Fruit fly (Drosophila melanogaster) whole organism, embryonic: ENCODE measurements around the gene CG10011.

Experiments used
- B-H2 ChIP-seq: fragments of 200-800 bp; sonication (Bioruptor generic); optimal IDR thresholded peaks from 2 replicates; lab custom pipeline; 2018; ENCODE audit warnings: missing biosample characterization, mild to moderate bottlenecking, missing genetic modification characterization
- CG12744 ChIP-seq: fragments of 200-800 bp; sonication (Bioruptor generic); optimal IDR thresholded peaks from 2 replicates; lab custom pipeline; 2016; ENCODE audit warnings: missing biosample characterization, missing genetic modification characterization
- CG14441 ChIP-seq: fragments of 200-800 bp; sonication (Bioruptor generic); IDR thresholded peaks from 2 replicates; pipeline ENCODE4 v1.3.6; 2022; ENCODE audit warnings: missing biosample characterization, missing genetic modification characterization
- CG15073 ChIP-seq: fragments of 200-800 bp; sonication (Bioruptor generic); optimal IDR thresholded peaks from 2 replicates; lab custom pipeline; 2016; ENCODE audit warnings: missing biosample characterization, missing genetic modification characterization
- CG16815 ChIP-seq: fragments of 200-800 bp; sonication (Bioruptor generic); optimal IDR thresholded peaks from 3 replicates; lab custom pipeline; 2017; ENCODE audit warnings: missing biosample characterization, mild to moderate bottlenecking, missing genetic modification characterization
- CG17568 ChIP-seq: fragments of 200-800 bp; sonication (Bioruptor generic); optimal IDR thresholded peaks from 2 replicates; lab custom pipeline; 2018; ENCODE audit warnings: missing biosample characterization, mild to moderate bottlenecking, missing genetic modification characterization, moderate library complexity
- CG18619 ChIP-seq: fragments of 200-800 bp; sonication (Bioruptor generic); optimal IDR thresholded peaks from 3 replicates; lab custom pipeline; 2017; ENCODE audit warnings: missing biosample characterization, mild to moderate bottlenecking, missing genetic modification characterization
- CG2129 ChIP-seq: fragments of 200-800 bp; sonication (Bioruptor generic); IDR thresholded peaks from 2 replicates; pipeline ENCODE4 v1.3.6; 2022; ENCODE audit warnings: missing biosample characterization, missing genetic modification characterization; ENCODE audit not compliant: partially characterized antibody
- CG2202 ChIP-seq: fragments of 200-800 bp; sonication (Bioruptor generic); optimal IDR thresholded peaks from 2 replicates; lab custom pipeline; 2018; ENCODE audit warnings: missing biosample characterization, mild to moderate bottlenecking, missing genetic modification characterization
- CG32772 ChIP-seq: fragments of 200-800 bp; sonication (Bioruptor generic); IDR thresholded peaks from 2 replicates; pipeline ENCODE4 v1.3.6; 2022; ENCODE audit warnings: missing biosample characterization, missing genetic modification characterization
- CG34376 ChIP-seq: fragments of 200-800 bp; sonication (Bioruptor generic); optimal IDR thresholded peaks from 2 replicates; lab custom pipeline; 2018; ENCODE audit warnings: missing biosample characterization, mild to moderate bottlenecking, missing genetic modification characterization
- CG42726 ChIP-seq: fragments of 200-800 bp; sonication (Bioruptor generic); IDR thresholded peaks from 2 replicates; pipeline ENCODE4 v1.3.6; 2022; ENCODE audit warnings: missing biosample characterization, missing genetic modification characterization; ENCODE audit not compliant: partially characterized antibody
- CG5245 ChIP-seq: fragments of 200-800 bp; sonication (Bioruptor generic); optimal IDR thresholded peaks from 3 replicates; lab custom pipeline; 2016; ENCODE audit warnings: missing biosample characterization, missing genetic modification characterization
- CG6683 ChIP-seq: fragments of 200-800 bp; sonication (Bioruptor generic); optimal IDR thresholded peaks from 2 replicates; lab custom pipeline; 2017; ENCODE audit warnings: missing biosample characterization, mild to moderate bottlenecking, missing genetic modification characterization, missing genetic modification reagents
- CG8478 ChIP-seq: fragments of >200 bp; optimal IDR thresholded peaks from 2 replicates; lab custom pipeline; 2018
- CG8924 ChIP-seq: fragments of 200-800 bp; optimal IDR thresholded peaks from 3 replicates; lab custom pipeline; 2019; ENCODE audit warnings: missing biosample characterization, mild to moderate bottlenecking, missing genetic modification characterization, moderate library complexity
- CG8944 ChIP-seq: fragments of 200-800 bp; sonication (Bioruptor generic); optimal IDR thresholded peaks from 3 replicates; lab custom pipeline; 2016; ENCODE audit warnings: missing biosample characterization, missing genetic modification characterization
- Chrac-16 ChIP-seq: fragments of 200-800 bp; sonication (Bioruptor generic); optimal IDR thresholded peaks from 3 replicates; lab custom pipeline; 2016; ENCODE audit warnings: missing biosample characterization, missing genetic modification characterization
- Dek ChIP-seq: fragments of 200-800 bp; sonication (Bioruptor generic); optimal IDR thresholded peaks from 3 replicates; lab custom pipeline; 2019; ENCODE audit warnings: missing biosample characterization, mild to moderate bottlenecking, missing genetic modification characterization, moderate library complexity
- Doc2 ChIP-seq: fragments of 200-800 bp; sonication (Bioruptor generic); IDR thresholded peaks from 2 replicates; pipeline ENCODE4 v1.3.6; 2022; ENCODE audit warnings: missing biosample characterization, missing genetic modification characterization
- Fer1 ChIP-seq: fragments of 200-800 bp; sonication (Bioruptor generic); optimal IDR thresholded peaks from 2 replicates; lab custom pipeline; 2017; ENCODE audit warnings: missing biosample characterization, mild to moderate bottlenecking, missing genetic modification characterization
- GATAe ChIP-seq: fragments of 200-800 bp; sonication (Bioruptor generic); conservative IDR thresholded peaks from 2 replicates; pipeline ENCODE4 v1.3.6; 2022; ENCODE audit warnings: missing biosample characterization, missing genetic modification characterization
- H15 ChIP-seq: fragments of 200-800 bp; sonication (Bioruptor generic); IDR thresholded peaks from 3 replicates; pipeline ENCODE4 v1.3.6; 2022; ENCODE audit warnings: missing biosample characterization, missing genetic modification characterization
- Hr3 ChIP-seq: fragments of 200-800 bp; sonication (Bioruptor generic); optimal IDR thresholded peaks from 3 replicates; lab custom pipeline; 2016; ENCODE audit warnings: missing biosample characterization, missing genetic modification characterization
- Hr78 ChIP-seq, 2 experiments: fragments of 200-800 bp in 1 of 2; fragments of >200 bp in 1 of 2; sonication (Bioruptor generic) in 1 of 2; optimal IDR thresholded peaks; 2 replicates each; lab custom pipeline; 2017 to 2019; ENCODE audit warnings: missing biosample characterization in 2 of 2, missing genetic modification characterization in 2 of 2, mild to moderate bottlenecking in 1 of 2, moderate library complexity in 1 of 2
- Oaz ChIP-seq: fragments of 200-800 bp; sonication (Bioruptor generic); IDR thresholded peaks from 2 replicates; pipeline ENCODE4 v1.3.6; 2022; ENCODE audit warnings: missing biosample characterization, missing genetic modification characterization
- Poxn ChIP-seq: fragments of 200-800 bp; sonication (Bioruptor generic); IDR thresholded peaks from 2 replicates; pipeline ENCODE4 v1.3.6; 2022; ENCODE audit warnings: missing biosample characterization, missing genetic modification characterization
- Sry-δ ChIP-seq: fragments of 200-800 bp; sonication (Bioruptor generic); optimal IDR thresholded peaks from 2 replicates; lab custom pipeline; 2016; ENCODE audit warnings: missing biosample characterization, missing genetic modification characterization
- Ssrp ChIP-seq: fragments of 200-800 bp; sonication (Bioruptor generic); optimal IDR thresholded peaks from 2 replicates; lab custom pipeline; 2018; ENCODE audit warnings: missing biosample characterization, mild to moderate bottlenecking, missing genetic modification characterization, moderate library complexity
- Usf ChIP-seq: fragments of 200-800 bp; sonication (Bioruptor generic); optimal IDR thresholded peaks from 2 replicates; lab custom pipeline; 2017; ENCODE audit warnings: missing genotype, missing biosample characterization, missing genetic modification characterization
- Xrp1 ChIP-seq: fragments of 200-800 bp; sonication (Bioruptor generic); IDR thresholded peaks from 2 replicates; pipeline ENCODE4 v1.3.6; 2022; ENCODE audit warnings: missing biosample characterization, missing genetic modification characterization
- aop ChIP-seq: fragments of 200-800 bp; sonication (Bioruptor generic); IDR thresholded peaks from 2 replicates; pipeline ENCODE4 v1.3.6; 2022; ENCODE audit warnings: missing biosample characterization, missing genetic modification characterization
- ara ChIP-seq: fragments of 200-800 bp; sonication (Bioruptor generic); IDR thresholded peaks from 2 replicates; pipeline ENCODE4 v1.3.6; 2022; ENCODE audit warnings: missing biosample characterization, missing genetic modification characterization
- chinmo ChIP-seq: fragments of 200-800 bp; sonication (Bioruptor generic); IDR thresholded peaks from 4 replicates; pipeline ENCODE4 v1.3.6; 2022; ENCODE audit warnings: missing biosample characterization, missing genetic modification characterization; ENCODE audit not compliant: partially characterized antibody
- ci ChIP-seq: fragments of 200-800 bp; sonication (Bioruptor generic); IDR thresholded peaks from 3 replicates; pipeline ENCODE4 v1.3.6; 2022; ENCODE audit warnings: missing biosample characterization, missing genetic modification characterization
- dati ChIP-seq: fragments of 200-800 bp; sonication (Bioruptor generic); IDR thresholded peaks from 2 replicates; pipeline ENCODE4 v1.3.6; 2022; ENCODE audit warnings: missing biosample characterization, missing genetic modification characterization
- hbn ChIP-seq: fragments of 200-800 bp; sonication (Bioruptor generic); IDR thresholded peaks from 2 replicates; pipeline ENCODE4 v1.3.6; 2022; ENCODE audit warnings: missing biosample characterization, missing genetic modification characterization; ENCODE audit not compliant: partially characterized antibody
- inv ChIP-seq: fragments of 200-800 bp; sonication (Bioruptor generic); IDR thresholded peaks from 2 replicates; pipeline ENCODE4 v1.3.6; 2022; ENCODE audit warnings: missing biosample characterization, missing genetic modification characterization; ENCODE audit not compliant: partially characterized antibody
- jigr1 ChIP-seq: fragments of 200-800 bp; sonication (Bioruptor generic); IDR thresholded peaks from 3 replicates; pipeline ENCODE4 v1.3.6; 2022; ENCODE audit warnings: missing biosample characterization, missing genetic modification characterization
- lilli ChIP-seq: fragments of 200-800 bp; sonication (Bioruptor generic); optimal IDR thresholded peaks from 3 replicates; lab custom pipeline; 2016; ENCODE audit warnings: missing biosample characterization, missing genetic modification characterization
- nerfin-1 ChIP-seq: fragments of 200-800 bp; sonication (Bioruptor generic); optimal IDR thresholded peaks from 3 replicates; lab custom pipeline; 2019; ENCODE audit warnings: missing biosample characterization, mild to moderate bottlenecking, missing genetic modification characterization, moderate library complexity
- run ChIP-seq: fragments of 200-800 bp; sonication (Bioruptor generic); optimal IDR thresholded peaks from 3 replicates; lab custom pipeline; 2018; ENCODE audit warnings: missing biosample characterization, mild to moderate bottlenecking, missing genetic modification characterization
- sd ChIP-seq: fragments of 200-800 bp; sonication (Bioruptor generic); optimal IDR thresholded peaks from 3 replicates; lab custom pipeline; 2018; ENCODE audit warnings: missing biosample characterization, mild to moderate bottlenecking, missing genetic modification characterization, moderate library complexity
- sens ChIP-seq: fragments of 200-800 bp; sonication (Bioruptor generic); peaks from one replicate; lab custom pipeline; 2016; ENCODE audit warnings: missing biosample characterization, missing genetic modification characterization
- sob ChIP-seq: fragments of 200-800 bp; sonication (Bioruptor generic); IDR thresholded peaks from 2 replicates; pipeline ENCODE4 v1.3.6; 2022; ENCODE audit warnings: missing biosample characterization, missing genetic modification characterization
- ssp ChIP-seq: fragments of 200-800 bp; sonication (Bioruptor generic); IDR thresholded peaks from 2 replicates; pipeline ENCODE4 v1.3.6; 2022; ENCODE audit warnings: missing biosample characterization, missing genetic modification characterization
- tio ChIP-seq: fragments of 200-800 bp; sonication (Bioruptor generic); optimal IDR thresholded peaks from 2 replicates; lab custom pipeline; 2017; ENCODE audit warnings: missing biosample characterization, missing genetic modification characterization, inconsistent platforms
- ttk ChIP-seq: fragments of 200-800 bp; sonication (Bioruptor generic); IDR thresholded peaks from 2 replicates; pipeline ENCODE4 v2.1.2; 2022; ENCODE audit warnings: missing biosample characterization, missing genetic modification characterization
- unpg ChIP-seq: fragments of 200-800 bp; sonication (Bioruptor generic); optimal IDR thresholded peaks from 3 replicates; lab custom pipeline; 2018; ENCODE audit warnings: missing biosample characterization, mild to moderate bottlenecking, missing genetic modification characterization, moderate library complexity
- usp ChIP-seq: fragments of >200 bp; optimal IDR thresholded peaks from 2 replicates; lab custom pipeline; 2017; ENCODE audit warnings: missing biosample characterization, missing genetic modification characterization
- zfh1 ChIP-seq: fragments of 200-800 bp; sonication (Bioruptor generic); IDR thresholded peaks from 3 replicates; pipeline ENCODE4 v1.3.6; 2022; ENCODE audit warnings: missing biosample characterization, missing genetic modification characterization

CG10011 gene

DNA sequence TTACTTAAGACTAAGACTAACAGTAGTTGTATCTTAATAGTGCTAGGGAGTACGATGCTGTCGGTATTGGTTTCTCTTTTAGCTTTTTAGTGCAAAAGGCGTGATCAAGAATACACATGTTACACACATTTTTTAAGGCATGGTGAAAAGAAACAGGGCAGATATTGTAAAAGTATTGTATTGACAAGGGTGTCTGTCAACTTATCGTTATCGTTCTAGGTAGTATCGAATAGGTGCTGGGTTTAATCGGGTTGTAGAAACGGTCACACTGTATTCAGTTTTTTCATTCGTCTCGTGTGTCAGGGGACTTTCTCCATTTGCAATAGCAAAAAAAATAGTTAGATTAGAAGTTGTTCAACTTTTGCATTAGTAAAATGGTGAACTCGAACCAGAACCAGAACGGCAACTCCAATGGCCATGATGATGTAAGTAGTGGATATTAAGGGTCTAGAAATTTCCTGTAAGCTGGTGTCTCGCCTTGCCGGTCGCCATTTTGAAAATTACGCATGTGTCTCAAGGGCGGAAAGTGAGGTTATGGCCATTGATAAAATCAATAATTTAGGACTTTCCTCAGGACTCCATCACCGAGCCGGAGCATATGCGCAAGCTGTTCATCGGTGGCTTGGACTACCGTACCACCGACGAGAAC is 34.6 kb downstream of the CG10011 start (continued):
- no peak; the same call in 1 of the 2 replicates for TF ChIP-seq hbn (GFP tag; lab: Robert Waterston, UW)
- no peak for TF ChIP-seq dati (GFP tag; lab: Robert Waterston, UW)
- TF ChIP-seq CG2129 (GFP tag; lab: Robert Waterston, UW), result no peak
- TF ChIP-seq ara, result no peak
- no peak for TF ChIP-seq usp (GFP tag; lab: Kevin White, UChicago)
- TF ChIP-seq tio (GFP tag; lab: Kevin White, UChicago), result no peak
- TF ChIP-seq run (tag; lab: Kevin White, UChicago), result no peak
- TF ChIP-seq CG8478 (lab: Kevin White, UChicago), result no peak
- TF ChIP-seq inv (GFP tag; lab: Robert Waterston, UW), result peak; percentile 43; the same call in 1 of the 2 replicates
- no peak for TF ChIP-seq unpg
- TF ChIP-seq H15, result no peak
- TF ChIP-seq nerfin-1, result peak; percentile 58
- no peak for TF ChIP-seq Poxn
- no peak for TF ChIP-seq CG8944 (GFP tag; lab: Kevin White, UChicago)
- TF ChIP-seq Doc2 (GFP tag; lab: Robert Waterston, UW), result no peak
- no peak for TF ChIP-seq zfh1
- TF ChIP-seq Oaz (GFP tag; lab: Robert Waterston, UW), result no peak
- no peak for TF ChIP-seq Hr3
- TF ChIP-seq CG2202 (tag; lab: Kevin White, UChicago), result no peak
- 0 out of 4 replicates have a peak, but pooled peaks have one; percentile 71 for TF ChIP-seq chinmo (GFP tag; lab: Robert Waterston, UW)
- TF ChIP-seq CG42726, result 0 out of 2 replicates have a peak, but pooled peaks have one; percentile 47
- peak; percentile 34 for TF ChIP-seq lilli (GFP tag; lab: Kevin White, UChicago)
- TF ChIP-seq Hr78 (GFP tag; optimal IDR thresholded peaks at IDR 0.05; lab: Kevin White, UChicago), result no peak
- peak; percentile 2 for TF ChIP-seq Fer1
- TF ChIP-seq Dek (tag; lab: Kevin White, UChicago), result no peak
- TF ChIP-seq Usf, result no peak
- TF ChIP-seq CG15073, result no peak
- TF ChIP-seq CG16815, result no peak
- no peak for TF ChIP-seq CG18619 (GFP tag; lab: Kevin White, UChicago)
- TF ChIP-seq ssp (GFP tag; lab: Robert Waterston, UW), result 0 out of 2 replicates have a peak, but pooled peaks have one; percentile 16
- no peak for TF ChIP-seq sd (tag; lab: Kevin White, UChicago)
- TF ChIP-seq Sry-δ (GFP tag; lab: Kevin White, UChicago), result peak; percentile 68
- no peak for TF ChIP-seq CG6683
- no peak for TF ChIP-seq jigr1 (GFP tag; lab: Robert Waterston, UW)
- TF ChIP-seq CG8924, result peak; percentile 28
- no peak for TF ChIP-seq GATAe
- TF ChIP-seq sens (GFP tag; lab: Kevin White, UChicago), result peak; percentile 77
- peak; percentile 30 for TF ChIP-seq B-H2 (GFP tag; lab: Kevin White, UChicago)
- peak; percentile 11 for TF ChIP-seq CG17568 (GFP tag; lab: Kevin White, UChicago)
- TF ChIP-seq Xrp1 (GFP tag; lab: Robert Waterston, UW), result no peak
- TF ChIP-seq CG12744 (GFP tag; lab: Kevin White, UChicago), result no peak
- no peak for TF ChIP-seq sob
- no peak for TF ChIP-seq aop (GFP tag; lab: Robert Waterston, UW)
- no peak for TF ChIP-seq Chrac-16 (GFP tag; lab: Kevin White, UChicago)
- TF ChIP-seq Ssrp (tag; lab: Kevin White, UChicago), result no peak
- TF ChIP-seq CG34376 (GFP tag; lab: Kevin White, UChicago), result no peak
- no peak for TF ChIP-seq CG5245 (GFP tag; lab: Kevin White, UChicago)
- no peak for TF ChIP-seq ttk (GFP tag; lab: Robert Waterston, UW)
- no peak for TF ChIP-seq CG32772
- no peak for TF ChIP-seq CG14441 (GFP tag; lab: Robert Waterston, UW)
- peak; percentile 23; the same call in 1 of the 3 replicates for TF ChIP-seq ci (GFP tag; lab: Robert Waterston, UW)
